Worm (Caenorhabditis elegans): ENCODE measurements around the gene F38B6.8.

ce11 chrX:6689985-6690384 lies 7.4 kb upstream of the F38B6.8 start, which contains the start of gene F38B6.6:
- no peak for TF ChIP-seq klf-2 (GFP tag; conservative IDR thresholded peaks at IDR 0.05)
- TF ChIP-seq ztf-29 (GFP tag; IDR thresholded peaks at IDR 0.05): no peak
- TF ChIP-seq flt-1 (GFP tag; IDR thresholded peaks at IDR 0.05): no peak
- no peak for TF ChIP-seq ref-1 (GFP tag; conservative IDR thresholded peaks at IDR 0.05)
- TF ChIP-seq tab-1 (GFP tag; IDR thresholded peaks at IDR 0.05): no peak

All from whole organism, midembryonic.